Fruit fly (Drosophila melanogaster) whole organism, prepupa: ENCODE results near the gene CG2617.

Experiments used
- Blimp-1 ChIP-seq: fragments of 200-800 bp; sonication (Bioruptor generic); optimal IDR thresholded peaks from 3 replicates; lab custom pipeline; 2017; ENCODE audit warnings: missing biosample characterization, missing genetic modification characterization, mild to moderate bottlenecking, moderate library complexity, missing genetic modification reagents
- CG10669 ChIP-seq: fragments of 200-800 bp; sonication (Bioruptor generic); optimal IDR thresholded peaks from 3 replicates; lab custom pipeline; 2018; ENCODE audit warnings: missing biosample characterization, mild to moderate bottlenecking, missing genetic modification characterization, moderate library complexity
- CG11294 ChIP-seq: fragments of 200-800 bp; sonication (Bioruptor generic); IDR thresholded peaks from 2 replicates; pipeline ENCODE4 v1.3.6; 2022; ENCODE audit warnings: missing biosample characterization, missing genetic modification characterization
- CG11762 ChIP-seq: fragments of 200-800 bp; sonication (Bioruptor generic); optimal IDR thresholded peaks from 3 replicates; lab custom pipeline; 2016; ENCODE audit warnings: missing biosample characterization, missing genetic modification characterization; ENCODE audit not compliant: insufficient read depth
- CG11902 ChIP-seq: fragments of 200-800 bp; sonication (Bioruptor generic); optimal IDR thresholded peaks from 3 replicates; lab custom pipeline; 2016; ENCODE audit warnings: missing biosample characterization, missing genetic modification characterization
- CG15336 ChIP-seq: fragments of 200-800 bp; sonication (Bioruptor generic); IDR thresholded peaks from 2 replicates; pipeline ENCODE4 v1.3.6; 2022; ENCODE audit warnings: missing biosample characterization, missing genetic modification characterization
- CG1621 ChIP-seq: fragments of 200-800 bp; sonication (Bioruptor generic); optimal IDR thresholded peaks from 3 replicates; lab custom pipeline; 2018; ENCODE audit warnings: missing biosample characterization, mild to moderate bottlenecking, missing genetic modification characterization
- CG3032 ChIP-seq: fragments of 200-800 bp; optimal IDR thresholded peaks from 2 replicates; lab custom pipeline; 2019; ENCODE audit warnings: missing biosample characterization, mild to moderate bottlenecking, missing genetic modification characterization, moderate library complexity
- CG31627 ChIP-seq: fragments of 200-800 bp; sonication (Bioruptor generic); optimal IDR thresholded peaks from 3 replicates; lab custom pipeline; 2016; ENCODE audit warnings: missing biosample characterization, missing genetic modification characterization
- CG3919 ChIP-seq: fragments of 200-800 bp; sonication (Bioruptor generic); optimal IDR thresholded peaks from 3 replicates; lab custom pipeline; 2016; ENCODE audit warnings: missing biosample characterization, missing genetic modification characterization
- CG6163 ChIP-seq: fragments of 200-800 bp; sonication (Bioruptor generic); IDR thresholded peaks from 3 replicates; pipeline ENCODE4 v1.3.6; 2022; ENCODE audit warnings: missing biosample characterization, missing genetic modification characterization
- CG6276 ChIP-seq: fragments of 200-800 bp; sonication (Bioruptor generic); optimal IDR thresholded peaks from 2 replicates; lab custom pipeline; 2017; ENCODE audit warnings: missing biosample characterization, mild to moderate bottlenecking, missing genetic modification characterization
- CG6808 ChIP-seq: fragments of 200-800 bp; sonication (Bioruptor generic); optimal IDR thresholded peaks from 3 replicates; lab custom pipeline; 2017; ENCODE audit warnings: missing biosample characterization, missing genetic modification characterization, mild to moderate bottlenecking, moderate library complexity, missing genetic modification reagents
- CG8119 ChIP-seq: fragments of 200-800 bp; sonication (Bioruptor generic); IDR thresholded peaks from 3 replicates; pipeline ENCODE4 v1.3.6; 2022; ENCODE audit warnings: missing biosample characterization, missing genetic modification characterization
- CG8319 ChIP-seq: fragments of 200-800 bp; sonication (Bioruptor generic); optimal IDR thresholded peaks from 3 replicates; lab custom pipeline; 2016; ENCODE audit warnings: missing biosample characterization, missing genetic modification characterization
- CG8632 ChIP-seq: fragments of 200-800 bp; sonication (Bioruptor generic); optimal IDR thresholded peaks from 3 replicates; lab custom pipeline; 2016; ENCODE audit warnings: missing biosample characterization, missing genetic modification characterization
- Eip75B ChIP-seq: fragments of 200-800 bp; sonication (Bioruptor generic); optimal IDR thresholded peaks from 3 replicates; lab custom pipeline; 2016; ENCODE audit warnings: missing biosample characterization, missing genetic modification characterization
- Eip78C ChIP-seq: fragments of 200-800 bp; sonication (Bioruptor generic); peaks from one replicate; lab custom pipeline; 2016; ENCODE audit warnings: missing biosample characterization, missing genetic modification characterization
- Eip93F ChIP-seq: fragments of 200-800 bp; sonication (Bioruptor generic); optimal IDR thresholded peaks from 2 replicates; lab custom pipeline; 2016; ENCODE audit warnings: missing biosample characterization, mild to moderate bottlenecking, missing genetic modification characterization
- Ets96B ChIP-seq: fragments of 200-800 bp; optimal IDR thresholded peaks from 2 replicates; lab custom pipeline; 2019; ENCODE audit warnings: missing biosample characterization, mild to moderate bottlenecking, missing genetic modification characterization, moderate library complexity
- Gug ChIP-seq: fragments of 200-800 bp; sonication (Bioruptor generic); IDR thresholded peaks from 2 replicates; pipeline ENCODE4 v1.3.6; 2022; ENCODE audit warnings: missing biosample characterization, missing genetic modification characterization
- Hr38 ChIP-seq: sonication (Bioruptor generic); optimal IDR thresholded peaks from 2 replicates; lab custom pipeline; 2016; ENCODE audit warnings: missing biosample characterization, missing genetic modification characterization
- Hr39 ChIP-seq: fragments of 200-800 bp; sonication (Bioruptor generic); optimal IDR thresholded peaks from 2 replicates; lab custom pipeline; 2016; ENCODE audit warnings: missing biosample characterization, missing genetic modification characterization
- Hr4 ChIP-seq: fragments of 200-800 bp; sonication (Bioruptor generic); optimal IDR thresholded peaks from 3 replicates; lab custom pipeline; 2016; ENCODE audit warnings: missing biosample characterization, missing genetic modification characterization
- OdsH ChIP-seq: fragments of 200-800 bp; sonication (Bioruptor generic); optimal IDR thresholded peaks from 3 replicates; lab custom pipeline; 2016; ENCODE audit warnings: missing biosample characterization, missing genetic modification characterization
- Smox ChIP-seq: fragments of 200-800 bp; sonication (Bioruptor generic); optimal IDR thresholded peaks from 3 replicates; lab custom pipeline; 2016; ENCODE audit warnings: missing biosample characterization, missing genetic modification characterization
- Sox15 ChIP-seq: fragments of 200-800 bp; sonication (Bioruptor generic); optimal IDR thresholded peaks from 3 replicates; lab custom pipeline; 2016; ENCODE audit warnings: missing biosample characterization, missing genetic modification characterization
- achi ChIP-seq: fragments of 200-800 bp; sonication (Bioruptor generic); optimal IDR thresholded peaks from 3 replicates; lab custom pipeline; 2016; ENCODE audit warnings: missing biosample characterization, missing genetic modification characterization
- acj6 ChIP-seq: fragments of 200-800 bp; sonication (Bioruptor generic); optimal IDR thresholded peaks from 3 replicates; lab custom pipeline; 2016; ENCODE audit warnings: missing biosample characterization, missing genetic modification characterization
- cyc ChIP-seq: fragments of 200-800 bp; sonication (Bioruptor generic); optimal IDR thresholded peaks from 3 replicates; lab custom pipeline; 2016; ENCODE audit warnings: missing biosample characterization, missing genetic modification characterization
- dsx ChIP-seq: fragments of 200-800 bp; optimal IDR thresholded peaks from 3 replicates; lab custom pipeline; 2019; ENCODE audit warnings: missing biosample characterization, mild to moderate bottlenecking, missing genetic modification characterization, moderate library complexity; ENCODE audit not compliant: poor library complexity, severe bottlenecking
- esn ChIP-seq: fragments of 200-800 bp; sonication (Bioruptor generic); optimal IDR thresholded peaks from 2 replicates; lab custom pipeline; 2016; ENCODE audit warnings: missing biosample characterization, mild to moderate bottlenecking, missing genetic modification characterization, moderate library complexity
- fd59A ChIP-seq: fragments of 200-800 bp; sonication (Bioruptor generic); optimal IDR thresholded peaks from 2 replicates; lab custom pipeline; 2017; ENCODE audit warnings: missing biosample characterization, mild to moderate bottlenecking, missing genetic modification characterization, missing genetic modification reagents
- fd85E ChIP-seq: fragments of 200-800 bp; sonication (Bioruptor generic); optimal IDR thresholded peaks from 3 replicates; lab custom pipeline; 2016; ENCODE audit warnings: missing biosample characterization, missing genetic modification characterization
- fkh ChIP-seq: fragments of 200-800 bp; sonication (Bioruptor generic); optimal IDR thresholded peaks from 3 replicates; lab custom pipeline; 2017; ENCODE audit warnings: missing biosample characterization, mild to moderate bottlenecking, missing genetic modification characterization, moderate library complexity
- lz ChIP-seq: fragments of 200-800 bp; sonication (Bioruptor generic); optimal IDR thresholded peaks from 3 replicates; lab custom pipeline; 2016; ENCODE audit warnings: missing biosample characterization, missing genetic modification characterization
- salr ChIP-seq, 2 experiments: fragments of 200-800 bp; sonication (Bioruptor generic); optimal IDR thresholded peaks; 3 replicates each; lab custom pipeline; 2016 to 2018; ENCODE audit warnings: missing biosample characterization in 2 of 2, missing genetic modification characterization in 2 of 2, mild to moderate bottlenecking in 1 of 2
- spab ChIP-seq: fragments of 200-800 bp; sonication (Bioruptor generic); optimal IDR thresholded peaks from 2 replicates; lab custom pipeline; 2017; ENCODE audit warnings: missing biosample characterization, mild to moderate bottlenecking, missing genetic modification characterization, missing genetic modification reagents
- ss ChIP-seq, 2 experiments: fragments of 200-800 bp; sonication (Bioruptor generic); optimal IDR thresholded peaks; 2 replicates in 1 of 2; 3 replicates in 1 of 2; lab custom pipeline; 2017 to 2018; ENCODE audit warnings: mild to moderate bottlenecking in 2 of 2, missing biosample characterization in 2 of 2, missing genetic modification characterization in 2 of 2, moderate library complexity in 1 of 2
- svp ChIP-seq: fragments of 200-800 bp; sonication (Bioruptor generic); peaks from one replicate; lab custom pipeline; 2016; ENCODE audit warnings: missing biosample characterization, missing genetic modification characterization
- vri ChIP-seq: fragments of 200-800 bp; sonication (Bioruptor generic); optimal IDR thresholded peaks from 3 replicates; lab custom pipeline; 2016; ENCODE audit warnings: missing biosample characterization, mild to moderate bottlenecking, missing genetic modification characterization

CG2617 gene

dm6 chr2L:20682136-20682733 lies at the start of gene CG2617:
Gene CG2617 (plus strand): TSS chr2L:20682368.
- peak; percentile 38 for TF ChIP-seq Eip78C
- no peak for TF ChIP-seq Eip93F (GFP tag; lab: Kevin White, UChicago)

- TF ChIP-seq Sox15 (GFP tag; lab: Kevin White, UChicago) (no peak), achi (GFP tag; lab: Kevin White, UChicago) (no peak), Gug (GFP tag; lab: Robert Waterston, UW) (no peak), Eip93F (GFP tag; lab: Kevin White, UChicago) (no peak)
These were observed 48.0 kb upstream of the CG2617 start, which contains the start of gene CG17472 for dm6 chr2L:20634215-20634614. Gene CG17472 (plus strand): TSS chr2L:20634515.

dm6 chr2L:20638413-20638812 lies 43.8 kb upstream of the CG2617 start:
- TF ChIP-seq Sox15 (GFP tag; lab: Kevin White, UChicago) (no peak), fkh (GFP tag; lab: Kevin White, UChicago) (no peak), salr (GFP tag; optimal IDR thresholded peaks at IDR 0.05; lab: Kevin White, UChicago) (no peak), acj6 (GFP tag; lab: Kevin White, UChicago) (no peak), CG11902 (GFP tag; lab: Kevin White, UChicago) (no peak), fd59A (GFP tag; lab: Kevin White, UChicago) (no peak), CG8632 (no peak), lz (GFP tag; lab: Kevin White, UChicago) (no peak), OdsH (no peak), CG1621 (tag; lab: Kevin White, UChicago) (peak; percentile 58), Hr4 (no peak), Hr39 (GFP tag; lab: Kevin White, UChicago) (no peak), Hr38 (no peak), esn (GFP tag; lab: Kevin White, UChicago) (no peak), Smox (GFP tag; lab: Kevin White, UChicago) (no peak), CG8319 (GFP tag; lab: Kevin White, UChicago) (no peak), cyc (GFP tag; lab: Kevin White, UChicago) (no peak), vri (no peak), CG3919 (GFP tag; lab: Kevin White, UChicago) (peak; percentile 12), CG6808 (GFP tag; lab: Kevin White, UChicago) (no peak), CG31627 (GFP tag; lab: Kevin White, UChicago) (no peak), svp (GFP tag; lab: Kevin White, UChicago) (peak; percentile 54), CG10669 (no peak), spab (GFP tag; lab: Kevin White, UChicago) (no peak), dsx (GFP tag; lab: Kevin White, UChicago) (no peak), CG3032 (no peak), CG8119 (no peak), fd85E (GFP tag; lab: Kevin White, UChicago) (no peak), CG11294 (GFP tag; lab: Robert Waterston, UW) (no peak), ss (GFP tag; optimal IDR thresholded peaks at IDR 0.05; lab: Kevin White, UChicago) (no peak), Blimp-1 (no peak), Gug (GFP tag; lab: Robert Waterston, UW) (no peak), Eip78C (peak; percentile 71), Eip75B (GFP tag; lab: Kevin White, UChicago) (no peak), CG15336 (GFP tag; lab: Robert Waterston, UW) (no peak), Ets96B (tag; lab: Kevin White, UChicago) (no peak), Eip93F (GFP tag; lab: Kevin White, UChicago) (no peak), CG11762 (GFP tag; lab: Kevin White, UChicago) (no peak), CG6163 (GFP tag; lab: Robert Waterston, UW) (peak; percentile 15; the same call in 1 of the 3 replicates), CG6276 (GFP tag; lab: Kevin White, UChicago) (no peak)
